Worm (Caenorhabditis elegans): ENCODE results near the gene cyp-34A2.

cyp-34A2 gene

DNA sequence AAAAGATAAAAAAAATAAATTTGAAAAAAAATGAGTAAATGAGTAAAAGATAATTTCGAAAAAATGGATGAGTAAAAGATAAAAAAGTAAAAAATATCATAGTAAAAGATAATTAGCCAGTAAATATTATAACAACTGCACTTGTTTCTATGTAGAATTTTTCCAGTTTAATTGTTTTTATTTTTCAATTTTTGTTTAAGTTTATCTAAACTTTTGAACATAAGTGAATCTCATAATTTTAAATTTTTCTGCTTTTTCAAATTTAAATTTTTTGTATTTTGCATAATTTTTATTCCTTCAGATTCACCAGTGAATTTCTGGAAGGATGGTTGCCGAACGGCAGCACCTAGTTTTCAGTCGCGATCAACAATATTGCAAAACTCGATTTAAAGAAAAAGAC, 49.6 kb downstream of the cyp-34A2 start, which contains the start of gene chil-12:
chil-12 (plus strand) TSS at position 301 of the 400 bp plus-strand sequence.
- TF ChIP-seq nhr-25 (tag; optimal IDR thresholded peaks at IDR 0.05) = no peak
- TF ChIP-seq elt-1 (tag; optimal IDR thresholded peaks at IDR 0.05) = no peak
- no peak for TF ChIP-seq blmp-1 (tag; optimal IDR thresholded peaks at IDR 0.05; ENCODE audit: insufficient read depth)
- TF ChIP-seq nhr-77 (tag; optimal IDR thresholded peaks at IDR 0.05) = no peak
- TF ChIP-seq sma-3 (GFP tag; optimal IDR thresholded peaks at IDR 0.05) = no peak

DNA sequence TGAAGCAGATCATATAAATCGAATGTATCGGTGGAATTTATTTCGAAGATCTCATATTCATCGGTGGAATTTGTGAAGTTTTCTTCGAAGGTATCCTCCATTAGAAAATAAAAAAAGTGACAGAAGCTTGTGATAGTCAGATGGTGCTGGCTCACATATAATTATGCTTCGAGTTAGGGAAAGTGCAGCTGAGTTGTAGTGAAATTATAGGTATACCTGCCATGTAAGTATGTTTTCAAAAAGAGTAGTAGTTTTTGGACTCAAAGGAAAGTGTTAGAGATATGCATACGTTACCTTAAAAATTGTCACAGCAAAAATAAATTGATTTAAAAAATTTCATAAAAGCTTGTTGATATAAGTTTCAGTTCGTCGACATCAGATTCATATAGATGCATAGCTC, 50.7 kb downstream of the cyp-34A2 start, which contains the start of gene srw-11:
srw-11 (minus strand) TSS at position 101 of the 400 bp plus-strand sequence.
- TF ChIP-seq lsy-2 (tag; optimal IDR thresholded peaks at IDR 0.05) = no peak
- no peak for TF ChIP-seq ztf-4 (tag; optimal IDR thresholded peaks at IDR 0.05)
- TF ChIP-seq nhr-237 (tag; optimal IDR thresholded peaks at IDR 0.05) = no peak
- TF ChIP-seq elt-3 (tag; optimal IDR thresholded peaks at IDR 0.05) = no peak
- no peak for TF ChIP-seq zag-1 (tag; optimal IDR thresholded peaks at IDR 0.05)
- TF ChIP-seq C34F6.9 (tag; optimal IDR thresholded peaks at IDR 0.05) = no peak
